Fruit fly (Drosophila melanogaster) whole organism, embryonic: ENCODE data around the gene CG10803.
A peak's percentile ranks its signal among the peaks of the same experiment; 100 is the strongest.

Source experiments
- ATbp ChIP-seq: fragments of 200-800 bp; sonication (Bioruptor generic); optimal IDR thresholded peaks from 2 replicates; lab custom pipeline; 2017; ENCODE audit warnings: missing biosample characterization, mild to moderate bottlenecking, missing genetic modification characterization, missing genetic modification reagents
- Abd-B ChIP-seq: fragments of 200-800 bp; sonication (Bioruptor generic); optimal IDR thresholded peaks from 2 replicates; lab custom pipeline; 2018; ENCODE audit warnings: missing biosample characterization, mild to moderate bottlenecking, missing genetic modification characterization, moderate library complexity
- Atf6 ChIP-seq: fragments of 200-800 bp; sonication (Bioruptor generic); IDR thresholded peaks from 2 replicates; pipeline ENCODE4 v1.3.6; 2022; ENCODE audit warnings: missing biosample characterization, missing genetic modification characterization
- CG11560 ChIP-seq: fragments of 200-800 bp; sonication (Bioruptor generic); IDR thresholded peaks from 3 replicates; pipeline ENCODE4 v1.3.6; 2022; ENCODE audit warnings: missing biosample characterization, missing genetic modification characterization
- CG12071 ChIP-seq: fragments of 200-800 bp; sonication (Bioruptor generic); optimal IDR thresholded peaks from 3 replicates; lab custom pipeline; 2018; ENCODE audit warnings: missing biosample characterization, mild to moderate bottlenecking, missing genetic modification characterization
- CG1233 ChIP-seq: fragments of 200-800 bp; sonication (Bioruptor generic); optimal IDR thresholded peaks from 4 replicates; lab custom pipeline; 2018; ENCODE audit warnings: missing biosample characterization, mild to moderate bottlenecking, missing genetic modification characterization
- CG13296 ChIP-seq: fragments of 200-800 bp; sonication (Bioruptor generic); optimal IDR thresholded peaks from 3 replicates; lab custom pipeline; 2018; ENCODE audit warnings: missing biosample characterization, mild to moderate bottlenecking, missing genetic modification characterization
- CG14014 ChIP-seq: fragments of 200-800 bp; sonication (Bioruptor generic); IDR thresholded peaks from 2 replicates; pipeline ENCODE4 v1.3.6; 2022; ENCODE audit warnings: missing biosample characterization, missing genetic modification characterization
- CG14965 ChIP-seq: fragments of 200-800 bp; sonication (Bioruptor generic); optimal IDR thresholded peaks from 2 replicates; lab custom pipeline; 2016; ENCODE audit warnings: missing biosample characterization, missing genetic modification characterization, borderline replicate concordance
- CG15479 ChIP-seq: fragments of 200-800 bp; sonication (Bioruptor generic); optimal IDR thresholded peaks from 3 replicates; lab custom pipeline; 2019; ENCODE audit warnings: missing biosample characterization, mild to moderate bottlenecking, missing genetic modification characterization, moderate library complexity
- CG1602 ChIP-seq: fragments of 200-800 bp; sonication (Bioruptor generic); optimal IDR thresholded peaks from 3 replicates; lab custom pipeline; 2016; ENCODE audit warnings: missing biosample characterization, missing genetic modification characterization
- CG17568 ChIP-seq: fragments of 200-800 bp; sonication (Bioruptor generic); optimal IDR thresholded peaks from 2 replicates; lab custom pipeline; 2018; ENCODE audit warnings: missing biosample characterization, mild to moderate bottlenecking, missing genetic modification characterization, moderate library complexity
- CG2199 ChIP-seq: fragments of 200-800 bp; sonication (Bioruptor generic); IDR thresholded peaks from 3 replicates; pipeline ENCODE4 v1.3.6; 2022; ENCODE audit warnings: missing biosample characterization, missing genetic modification characterization
- CG2678 ChIP-seq: fragments of 200-800 bp; sonication (Bioruptor generic); optimal IDR thresholded peaks from 3 replicates; lab custom pipeline; 2019; ENCODE audit warnings: missing biosample characterization, mild to moderate bottlenecking, missing genetic modification characterization, moderate library complexity
- CG2875 ChIP-seq: fragments of 200-800 bp; sonication (Bioruptor generic); optimal IDR thresholded peaks from 2 replicates; lab custom pipeline; 2017; ENCODE audit warnings: missing biosample characterization, mild to moderate bottlenecking, missing genetic modification characterization, missing genetic modification reagents
- CG3163 ChIP-seq: fragments of 200-800 bp; sonication (Bioruptor generic); optimal IDR thresholded peaks from 3 replicates; lab custom pipeline; 2016; ENCODE audit warnings: missing biosample characterization, missing genetic modification characterization
- CG4328 ChIP-seq: fragments of 200-800 bp; sonication (Bioruptor generic); optimal IDR thresholded peaks from 3 replicates; lab custom pipeline; 2017; ENCODE audit warnings: missing biosample characterization, missing genetic modification reagents, missing genetic modification characterization
- CG7963 ChIP-seq: fragments of 200-800 bp; sonication (Bioruptor generic); IDR thresholded peaks from 3 replicates; pipeline ENCODE4 v1.3.6; 2022; ENCODE audit warnings: missing biosample characterization, missing genetic modification characterization; ENCODE audit not compliant: partially characterized antibody
- Chrac-16 ChIP-seq: fragments of 200-800 bp; sonication (Bioruptor generic); optimal IDR thresholded peaks from 3 replicates; lab custom pipeline; 2016; ENCODE audit warnings: missing biosample characterization, missing genetic modification characterization
- D19B ChIP-seq: fragments of 200-800 bp; sonication (Bioruptor generic); optimal IDR thresholded peaks from 2 replicates; lab custom pipeline; 2017; ENCODE audit warnings: missing biosample characterization, mild to moderate bottlenecking, missing genetic modification characterization
- Elba2 ChIP-seq: fragments of 200-800 bp; sonication (Bioruptor generic); optimal IDR thresholded peaks from 3 replicates; lab custom pipeline; 2016; ENCODE audit warnings: missing biosample characterization, missing genetic modification characterization
- Ets65A ChIP-seq: fragments of 200-800 bp; sonication (Bioruptor generic); peaks from one replicate; lab custom pipeline; 2016; ENCODE audit warnings: missing biosample characterization, missing genetic modification characterization
- H15 ChIP-seq: fragments of 200-800 bp; sonication (Bioruptor generic); IDR thresholded peaks from 3 replicates; pipeline ENCODE4 v1.3.6; 2022; ENCODE audit warnings: missing biosample characterization, missing genetic modification characterization
- Lhr ChIP-seq: fragments of 200-800 bp; sonication (Bioruptor generic); optimal IDR thresholded peaks from 3 replicates; lab custom pipeline; 2017; ENCODE audit warnings: mild to moderate bottlenecking, missing biosample characterization, missing genetic modification reagents, missing genetic modification characterization
- Max ChIP-seq: fragments of 200-800 bp; sonication (Bioruptor generic); optimal IDR thresholded peaks from 2 replicates; lab custom pipeline; 2016; ENCODE audit warnings: missing biosample characterization, mild to moderate bottlenecking, missing genetic modification characterization
- NFAT ChIP-seq: fragments of 200-800 bp; sonication (Bioruptor generic); IDR thresholded peaks from 2 replicates; pipeline ENCODE4 v1.3.6; 2022; ENCODE audit warnings: missing biosample characterization, missing genetic modification characterization
- NK7.1 ChIP-seq: fragments of 200-800 bp; sonication (Bioruptor generic); optimal IDR thresholded peaks from 3 replicates; lab custom pipeline; 2016; ENCODE audit warnings: missing biosample characterization, missing genetic modification characterization
- Opbp ChIP-seq: fragments of 200-800 bp; sonication (Bioruptor generic); IDR thresholded peaks from 3 replicates; pipeline ENCODE4 v1.3.6; 2022; ENCODE audit warnings: missing biosample characterization, missing genetic modification characterization; ENCODE audit not compliant: partially characterized antibody
- Optix ChIP-seq: fragments of 200-800 bp; sonication (Bioruptor generic); IDR thresholded peaks from 3 replicates; pipeline ENCODE4 v1.3.6; 2022; ENCODE audit warnings: missing biosample characterization, missing genetic modification characterization
- Rfx ChIP-seq: fragments of 200-800 bp; sonication (Bioruptor generic); IDR thresholded peaks from 2 replicates; pipeline ENCODE4 v1.3.6; 2022; ENCODE audit warnings: missing biosample characterization, missing genetic modification characterization
- Scr ChIP-seq: fragments of 200-800 bp; sonication (Bioruptor generic); IDR thresholded peaks from 2 replicates; pipeline ENCODE4 v1.3.6; 2022; ENCODE audit warnings: missing biosample characterization, missing genetic modification characterization; ENCODE audit not compliant: partially characterized antibody
- Usf ChIP-seq: fragments of 200-800 bp; sonication (Bioruptor generic); optimal IDR thresholded peaks from 2 replicates; lab custom pipeline; 2017; ENCODE audit warnings: missing genotype, missing biosample characterization, missing genetic modification characterization
- bbx ChIP-seq: fragments of 200-800 bp; sonication (Bioruptor generic); IDR thresholded peaks from 2 replicates; pipeline ENCODE4 v1.3.6; 2022; ENCODE audit warnings: missing biosample characterization, missing genetic modification characterization; ENCODE audit not compliant: partially characterized antibody
- dm ChIP-seq: fragments of 200-800 bp; sonication (Bioruptor generic); optimal IDR thresholded peaks from 3 replicates; lab custom pipeline; 2016; ENCODE audit warnings: missing biosample characterization, missing genetic modification characterization
- dpn ChIP-seq, 2 experiments: fragments of 200-800 bp; sonication (Bioruptor generic); optimal IDR thresholded peaks; 3 replicates each; lab custom pipeline; 2016; ENCODE audit warnings: missing biosample characterization in 2 of 2, missing genetic modification characterization in 2 of 2
- gsb-n ChIP-seq: fragments of 200-800 bp; sonication (Bioruptor generic); optimal IDR thresholded peaks from 3 replicates; lab custom pipeline; 2018; ENCODE audit warnings: missing biosample characterization, mild to moderate bottlenecking, missing genetic modification characterization
- nerfin-2 ChIP-seq: fragments of 200-800 bp; sonication (Bioruptor generic); IDR thresholded peaks from 2 replicates; pipeline ENCODE4 v1.3.6; 2022; ENCODE audit warnings: missing biosample characterization, missing genetic modification characterization; ENCODE audit not compliant: partially characterized antibody
- org-1 ChIP-seq: fragments of 200-800 bp; sonication (Bioruptor generic); optimal IDR thresholded peaks from 2 replicates; lab custom pipeline; 2017; ENCODE audit warnings: missing biosample characterization, missing genetic modification characterization
- pum ChIP-seq: fragments of 200-800 bp; sonication (Bioruptor generic); optimal IDR thresholded peaks from 2 replicates; lab custom pipeline; 2016; ENCODE audit warnings: missing biosample characterization, missing genetic modification characterization
- pzg ChIP-seq: fragments of 200-800 bp; sonication (Bioruptor generic); optimal IDR thresholded peaks from 3 replicates; lab custom pipeline; 2018; ENCODE audit warnings: missing biosample characterization, mild to moderate bottlenecking, missing genetic modification characterization, moderate library complexity
- sd ChIP-seq: fragments of 200-800 bp; sonication (Bioruptor generic); optimal IDR thresholded peaks from 3 replicates; lab custom pipeline; 2018; ENCODE audit warnings: missing biosample characterization, mild to moderate bottlenecking, missing genetic modification characterization, moderate library complexity
- sens-2 ChIP-seq: fragments of 200-800 bp; sonication (Bioruptor generic); IDR thresholded peaks from 2 replicates; pipeline ENCODE4 v1.3.6; 2022; ENCODE audit warnings: missing biosample characterization, missing genetic modification characterization
- sima ChIP-seq: fragments of 200-800 bp; sonication (Bioruptor generic); optimal IDR thresholded peaks from 2 replicates; lab custom pipeline; 2016; ENCODE audit warnings: missing biosample characterization, missing genetic modification characterization
- sr ChIP-seq: fragments of 200-800 bp; sonication (Bioruptor generic); IDR thresholded peaks from 3 replicates; pipeline ENCODE4 v1.3.6; 2022; ENCODE audit warnings: missing biosample characterization, missing genetic modification characterization
- ssp ChIP-seq: fragments of 200-800 bp; sonication (Bioruptor generic); IDR thresholded peaks from 2 replicates; pipeline ENCODE4 v1.3.6; 2022; ENCODE audit warnings: missing biosample characterization, missing genetic modification characterization
- tap ChIP-seq: fragments of 200-800 bp; optimal IDR thresholded peaks from 3 replicates; lab custom pipeline; 2019; ENCODE audit warnings: missing biosample characterization, mild to moderate bottlenecking, missing genetic modification characterization, moderate library complexity
- unc-4 ChIP-seq: fragments of 200-800 bp; sonication (Bioruptor generic); IDR thresholded peaks from 2 replicates; pipeline ENCODE4 v1.3.6; 2022; ENCODE audit warnings: missing biosample characterization, missing genetic modification characterization; ENCODE audit not compliant: partially characterized antibody
- vnd ChIP-seq: fragments of 200-800 bp; sonication (Bioruptor generic); IDR thresholded peaks from 3 replicates; pipeline ENCODE4 v1.3.6; 2022; ENCODE audit warnings: missing biosample characterization, missing genetic modification characterization; ENCODE audit not compliant: partially characterized antibody
- wdn ChIP-seq: fragments of 200-800 bp; sonication (Bioruptor generic); IDR thresholded peaks from 2 replicates; pipeline ENCODE4 v1.3.6; 2022; ENCODE audit warnings: missing biosample characterization, missing genetic modification characterization
- zen2 ChIP-seq: fragments of 200-800 bp; sonication (Bioruptor generic); IDR thresholded peaks from 3 replicates; pipeline ENCODE4 v1.3.6; 2022; ENCODE audit warnings: missing biosample characterization, missing genetic modification characterization; ENCODE audit not compliant: partially characterized antibody
- zf30C ChIP-seq: fragments of 200-800 bp; sonication (Bioruptor generic); optimal IDR thresholded peaks from 3 replicates; lab custom pipeline; 2018; ENCODE audit warnings: missing biosample characterization, mild to moderate bottlenecking, missing genetic modification characterization

CG10803 gene

DNA sequence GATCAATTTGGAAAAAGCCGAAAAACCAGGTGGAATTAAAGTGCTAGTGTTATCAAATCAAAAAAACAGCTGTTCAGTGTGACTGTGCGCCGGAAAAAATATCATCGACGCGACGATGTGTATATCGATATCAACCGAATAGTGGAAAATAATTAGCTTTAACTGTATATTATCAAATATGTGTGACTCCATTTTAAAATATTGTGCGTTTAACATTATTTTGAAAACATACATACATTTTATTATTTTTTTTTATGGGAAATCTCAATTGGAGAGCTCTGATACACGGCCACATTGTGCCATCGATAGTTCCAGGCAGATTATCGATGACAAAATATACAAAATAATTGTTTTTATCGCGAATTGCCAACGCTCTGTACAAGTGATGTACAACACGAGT lies at the start of gene CG10803, which contains the start of gene CG14270 (continued):
- TF ChIP-seq CG14014 (GFP tag; lab: Robert Waterston, UW): no peak
- TF ChIP-seq wdn: no peak
- no peak for TF ChIP-seq pum (GFP tag; lab: Kevin White, UChicago)
- TF ChIP-seq Rfx: no peak
- no peak for TF ChIP-seq ssp
- TF ChIP-seq CG2199 (GFP tag; lab: Robert Waterston, UW): no peak
- TF ChIP-seq CG2875 (GFP tag; lab: Kevin White, UChicago): no peak
- no peak for TF ChIP-seq NFAT (GFP tag; lab: Robert Waterston, UW)
- no peak for TF ChIP-seq CG13296 (GFP tag; lab: Kevin White, UChicago)
- no peak for TF ChIP-seq CG15479 (GFP tag; lab: Kevin White, UChicago)
- TF ChIP-seq zf30C (GFP tag; lab: Kevin White, UChicago): no peak
- TF ChIP-seq gsb-n (tag; lab: Kevin White, UChicago): no peak
- peak; percentile 55; the same call in 1 of the 2 replicates for TF ChIP-seq bbx (GFP tag; lab: Robert Waterston, UW)
- no peak for TF ChIP-seq CG4328 (GFP tag; lab: Kevin White, UChicago)
- TF ChIP-seq pzg (GFP tag; lab: Kevin White, UChicago): peak; percentile 44
- TF ChIP-seq org-1 (GFP tag; lab: Kevin White, UChicago): no peak
- TF ChIP-seq CG7963 (GFP tag; lab: Robert Waterston, UW): peak; percentile 60; the same call in 1 of the 3 replicates
- TF ChIP-seq nerfin-2 (GFP tag; lab: Robert Waterston, UW): peak; percentile 75
- TF ChIP-seq Abd-B (GFP tag; lab: Kevin White, UChicago): peak; percentile 15
- no peak; the same call in 2 of the 3 replicates for TF ChIP-seq Opbp
- TF ChIP-seq CG3163: no peak
- peak; percentile 13 for TF ChIP-seq dm
- TF ChIP-seq sd: no peak
- no peak for TF ChIP-seq CG11560 (tag; lab: Robert Waterston, UW)
- TF ChIP-seq Atf6 (GFP tag; lab: Robert Waterston, UW): no peak
- no peak for TF ChIP-seq CG17568
- TF ChIP-seq Scr (GFP tag; lab: Robert Waterston, UW): peak; percentile 91
- TF ChIP-seq Usf (GFP tag; lab: Kevin White, UChicago): no peak
- TF ChIP-seq Optix (GFP tag; lab: Robert Waterston, UW): no peak
- TF ChIP-seq Chrac-16 (GFP tag; lab: Kevin White, UChicago): no peak
- peak; percentile 29; the same call in 1 of the 3 replicates for TF ChIP-seq zen2 (GFP tag; lab: Robert Waterston, UW)
- no peak for TF ChIP-seq Max
- peak; percentile 79 for TF ChIP-seq Ets65A (GFP tag; lab: Kevin White, UChicago)
- no peak for TF ChIP-seq ATbp (GFP tag; lab: Kevin White, UChicago)
- TF ChIP-seq Lhr: no peak
- TF ChIP-seq CG12071 (GFP tag; lab: Kevin White, UChicago): no peak
- TF ChIP-seq H15 (GFP tag; lab: Robert Waterston, UW): no peak
- no peak for TF ChIP-seq Elba2 (GFP tag; lab: Kevin White, UChicago)
- peak; percentile 85 for TF ChIP-seq unc-4 (GFP tag; lab: Robert Waterston, UW)
- TF ChIP-seq CG14965: no peak
- TF ChIP-seq sima: no peak
- TF ChIP-seq CG2678 (tag; lab: Kevin White, UChicago): no peak
- TF ChIP-seq CG1602: no peak
- TF ChIP-seq vnd (GFP tag; lab: Robert Waterston, UW): peak; percentile 85
- no peak for TF ChIP-seq D19B (GFP tag; lab: Kevin White, UChicago)
- TF ChIP-seq sens-2: no peak
- TF ChIP-seq tap (tag; lab: Kevin White, UChicago): no peak
- TF ChIP-seq NK7.1: no peak
- no peak for TF ChIP-seq CG1233
- TF ChIP-seq sr (GFP tag; lab: Robert Waterston, UW): no peak
- TF ChIP-seq dpn (GFP tag; optimal IDR thresholded peaks at IDR 0.05; lab: Kevin White, UChicago): peak; percentile 25 to 28
